Fruit fly (Drosophila melanogaster) whole organism, prepupa: ENCODE measurements around the gene qtc.

Experiments used
- Blimp-1 ChIP-seq: fragments of 200-800 bp; sonication (Bioruptor generic); optimal IDR thresholded peaks from 3 replicates; lab custom pipeline; 2017; ENCODE audit warnings: missing biosample characterization, missing genetic modification characterization, mild to moderate bottlenecking, moderate library complexity, missing genetic modification reagents
- CG10631 ChIP-seq: fragments of 200-800 bp; sonication (Bioruptor generic); optimal IDR thresholded peaks from 2 replicates; lab custom pipeline; 2016; ENCODE audit warnings: missing biosample characterization, missing genetic modification characterization
- CG10669 ChIP-seq: fragments of 200-800 bp; sonication (Bioruptor generic); optimal IDR thresholded peaks from 3 replicates; lab custom pipeline; 2018; ENCODE audit warnings: missing biosample characterization, mild to moderate bottlenecking, missing genetic modification characterization, moderate library complexity
- CG11902 ChIP-seq: fragments of 200-800 bp; sonication (Bioruptor generic); optimal IDR thresholded peaks from 3 replicates; lab custom pipeline; 2016; ENCODE audit warnings: missing biosample characterization, missing genetic modification characterization
- CG15336 ChIP-seq: fragments of 200-800 bp; sonication (Bioruptor generic); IDR thresholded peaks from 2 replicates; pipeline ENCODE4 v1.3.6; 2022; ENCODE audit warnings: missing biosample characterization, missing genetic modification characterization
- CG1621 ChIP-seq: fragments of 200-800 bp; sonication (Bioruptor generic); optimal IDR thresholded peaks from 3 replicates; lab custom pipeline; 2018; ENCODE audit warnings: missing biosample characterization, mild to moderate bottlenecking, missing genetic modification characterization
- CG32006 ChIP-seq: fragments of 200-800 bp; sonication (Bioruptor generic); optimal IDR thresholded peaks from 3 replicates; lab custom pipeline; 2017; ENCODE audit warnings: missing biosample characterization, mild to moderate bottlenecking, missing genetic modification characterization
- CG34406 ChIP-seq: fragments of 200-800 bp; sonication (Bioruptor generic); optimal IDR thresholded peaks from 3 replicates; lab custom pipeline; 2016; ENCODE audit warnings: missing biosample characterization, missing genetic modification characterization
- CG3919 ChIP-seq: fragments of 200-800 bp; sonication (Bioruptor generic); optimal IDR thresholded peaks from 3 replicates; lab custom pipeline; 2016; ENCODE audit warnings: missing biosample characterization, missing genetic modification characterization
- CG6792 ChIP-seq: fragments of 200-800 bp; sonication (Bioruptor generic); optimal IDR thresholded peaks from 3 replicates; lab custom pipeline; 2016; ENCODE audit warnings: missing biosample characterization, missing genetic modification characterization
- CG6854 ChIP-seq: fragments of 200-800 bp; sonication (Bioruptor generic); optimal IDR thresholded peaks from 2 replicates; lab custom pipeline; 2017; ENCODE audit warnings: missing biosample characterization, mild to moderate bottlenecking, missing genetic modification characterization
- CG7368 ChIP-seq: fragments of 200-800 bp; sonication (Bioruptor generic); optimal IDR thresholded peaks from 3 replicates; lab custom pipeline; 2016; ENCODE audit warnings: missing biosample characterization, missing genetic modification characterization
- CG8119 ChIP-seq: fragments of 200-800 bp; sonication (Bioruptor generic); IDR thresholded peaks from 3 replicates; pipeline ENCODE4 v1.3.6; 2022; ENCODE audit warnings: missing biosample characterization, missing genetic modification characterization
- CG8632 ChIP-seq: fragments of 200-800 bp; sonication (Bioruptor generic); optimal IDR thresholded peaks from 3 replicates; lab custom pipeline; 2016; ENCODE audit warnings: missing biosample characterization, missing genetic modification characterization
- Eip75B ChIP-seq: fragments of 200-800 bp; sonication (Bioruptor generic); optimal IDR thresholded peaks from 3 replicates; lab custom pipeline; 2016; ENCODE audit warnings: missing biosample characterization, missing genetic modification characterization
- Eip78C ChIP-seq: fragments of 200-800 bp; sonication (Bioruptor generic); peaks from one replicate; lab custom pipeline; 2016; ENCODE audit warnings: missing biosample characterization, missing genetic modification characterization
- Eip93F ChIP-seq: fragments of 200-800 bp; sonication (Bioruptor generic); optimal IDR thresholded peaks from 2 replicates; lab custom pipeline; 2016; ENCODE audit warnings: missing biosample characterization, mild to moderate bottlenecking, missing genetic modification characterization
- Ets21C ChIP-seq: fragments of 200-800 bp; sonication (Bioruptor generic); optimal IDR thresholded peaks from 3 replicates; lab custom pipeline; 2016; ENCODE audit warnings: missing biosample characterization, missing genetic modification characterization
- Ets96B ChIP-seq: fragments of 200-800 bp; optimal IDR thresholded peaks from 2 replicates; lab custom pipeline; 2019; ENCODE audit warnings: missing biosample characterization, mild to moderate bottlenecking, missing genetic modification characterization, moderate library complexity
- Gug ChIP-seq: fragments of 200-800 bp; sonication (Bioruptor generic); IDR thresholded peaks from 2 replicates; pipeline ENCODE4 v1.3.6; 2022; ENCODE audit warnings: missing biosample characterization, missing genetic modification characterization
- Hr38 ChIP-seq: sonication (Bioruptor generic); optimal IDR thresholded peaks from 2 replicates; lab custom pipeline; 2016; ENCODE audit warnings: missing biosample characterization, missing genetic modification characterization
- Hr39 ChIP-seq: fragments of 200-800 bp; sonication (Bioruptor generic); optimal IDR thresholded peaks from 2 replicates; lab custom pipeline; 2016; ENCODE audit warnings: missing biosample characterization, missing genetic modification characterization
- Lpt ChIP-seq: fragments of 200-800 bp; sonication (Bioruptor generic); optimal IDR thresholded peaks from 3 replicates; lab custom pipeline; 2016; ENCODE audit warnings: missing biosample characterization, missing genetic modification characterization
- OdsH ChIP-seq: fragments of 200-800 bp; sonication (Bioruptor generic); optimal IDR thresholded peaks from 3 replicates; lab custom pipeline; 2016; ENCODE audit warnings: missing biosample characterization, missing genetic modification characterization
- Smox ChIP-seq: fragments of 200-800 bp; sonication (Bioruptor generic); optimal IDR thresholded peaks from 3 replicates; lab custom pipeline; 2016; ENCODE audit warnings: missing biosample characterization, missing genetic modification characterization
- Sox14 ChIP-seq: fragments of 200-800 bp; sonication (Bioruptor generic); optimal IDR thresholded peaks from 3 replicates; lab custom pipeline; 2016; ENCODE audit warnings: missing biosample characterization, missing genetic modification characterization
- Sox15 ChIP-seq: fragments of 200-800 bp; sonication (Bioruptor generic); optimal IDR thresholded peaks from 3 replicates; lab custom pipeline; 2016; ENCODE audit warnings: missing biosample characterization, missing genetic modification characterization
- cyc ChIP-seq: fragments of 200-800 bp; sonication (Bioruptor generic); optimal IDR thresholded peaks from 3 replicates; lab custom pipeline; 2016; ENCODE audit warnings: missing biosample characterization, missing genetic modification characterization
- dac ChIP-seq: fragments of 200-800 bp; sonication (Bioruptor generic); optimal IDR thresholded peaks from 2 replicates; lab custom pipeline; 2017; ENCODE audit warnings: missing biosample characterization, mild to moderate bottlenecking, missing genetic modification characterization
- dsx ChIP-seq: fragments of 200-800 bp; optimal IDR thresholded peaks from 3 replicates; lab custom pipeline; 2019; ENCODE audit warnings: missing biosample characterization, mild to moderate bottlenecking, missing genetic modification characterization, moderate library complexity; ENCODE audit not compliant: poor library complexity, severe bottlenecking
- eg ChIP-seq: fragments of 200-800 bp; sonication (Bioruptor generic); IDR thresholded peaks from 3 replicates; pipeline ENCODE4 v1.3.6; 2022; ENCODE audit warnings: missing biosample characterization, missing genetic modification characterization
- esn ChIP-seq: fragments of 200-800 bp; sonication (Bioruptor generic); optimal IDR thresholded peaks from 2 replicates; lab custom pipeline; 2016; ENCODE audit warnings: missing biosample characterization, mild to moderate bottlenecking, missing genetic modification characterization, moderate library complexity
- fd59A ChIP-seq: fragments of 200-800 bp; sonication (Bioruptor generic); optimal IDR thresholded peaks from 2 replicates; lab custom pipeline; 2017; ENCODE audit warnings: missing biosample characterization, mild to moderate bottlenecking, missing genetic modification characterization, missing genetic modification reagents
- fkh ChIP-seq: fragments of 200-800 bp; sonication (Bioruptor generic); optimal IDR thresholded peaks from 3 replicates; lab custom pipeline; 2017; ENCODE audit warnings: missing biosample characterization, mild to moderate bottlenecking, missing genetic modification characterization, moderate library complexity
- lz ChIP-seq: fragments of 200-800 bp; sonication (Bioruptor generic); optimal IDR thresholded peaks from 3 replicates; lab custom pipeline; 2016; ENCODE audit warnings: missing biosample characterization, missing genetic modification characterization
- pdm3 ChIP-seq: fragments of 200-800 bp; sonication (Bioruptor generic); optimal IDR thresholded peaks from 3 replicates; lab custom pipeline; 2016; ENCODE audit warnings: missing biosample characterization, missing genetic modification characterization
- salr ChIP-seq, 2 experiments: fragments of 200-800 bp; sonication (Bioruptor generic); optimal IDR thresholded peaks; 3 replicates each; lab custom pipeline; 2016 to 2018; ENCODE audit warnings: missing biosample characterization in 2 of 2, missing genetic modification characterization in 2 of 2, mild to moderate bottlenecking in 1 of 2
- spab ChIP-seq: fragments of 200-800 bp; sonication (Bioruptor generic); optimal IDR thresholded peaks from 2 replicates; lab custom pipeline; 2017; ENCODE audit warnings: missing biosample characterization, mild to moderate bottlenecking, missing genetic modification characterization, missing genetic modification reagents
- svp ChIP-seq: fragments of 200-800 bp; sonication (Bioruptor generic); peaks from one replicate; lab custom pipeline; 2016; ENCODE audit warnings: missing biosample characterization, missing genetic modification characterization
- topi ChIP-seq: fragments of 200-800 bp; sonication (Bioruptor generic); optimal IDR thresholded peaks from 3 replicates; lab custom pipeline; 2016; ENCODE audit warnings: missing biosample characterization, missing genetic modification characterization
- vri ChIP-seq: fragments of 200-800 bp; sonication (Bioruptor generic); optimal IDR thresholded peaks from 3 replicates; lab custom pipeline; 2016; ENCODE audit warnings: missing biosample characterization, mild to moderate bottlenecking, missing genetic modification characterization

Gene qtc

DNA sequence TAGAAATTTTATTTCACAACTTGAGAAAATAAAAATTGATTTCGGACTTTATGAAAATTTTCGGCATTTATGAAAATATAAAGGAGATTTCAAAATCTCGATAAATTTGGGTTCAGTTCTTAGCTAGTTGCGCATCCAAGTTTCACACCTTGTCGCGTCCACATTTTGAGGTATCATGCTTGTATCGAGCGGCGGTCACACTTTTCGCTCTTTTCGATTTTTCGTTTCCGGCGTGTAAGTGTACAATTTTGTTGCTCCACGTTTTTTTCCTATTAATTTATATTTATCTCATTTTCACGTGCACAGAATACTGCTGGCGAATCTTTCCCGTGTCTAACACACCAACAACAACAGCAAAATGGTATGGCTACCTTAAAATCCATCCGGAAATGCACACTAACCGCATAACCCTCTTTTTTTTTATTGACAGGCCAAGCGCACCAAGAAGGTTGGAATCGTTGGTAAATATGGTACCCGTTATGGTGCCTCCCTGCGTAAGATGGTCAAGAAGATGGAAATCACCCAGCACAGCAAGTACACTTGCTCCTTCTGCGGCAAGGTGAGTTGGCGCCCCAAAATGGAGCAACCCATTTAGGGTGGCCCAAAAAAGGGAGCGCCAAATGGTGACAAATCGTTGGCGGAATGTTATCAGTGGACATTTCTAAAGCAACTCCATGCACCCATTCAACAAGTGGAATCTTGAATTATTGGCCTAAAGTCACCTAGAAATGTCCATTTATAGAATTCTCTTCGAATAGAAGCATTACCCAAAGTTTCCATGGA, 10.4 kb downstream of the qtc start, which contains the start of gene RpL37A (continued):
- TF ChIP-seq fd59A (GFP tag; lab: Kevin White, UChicago) (peak; percentile 33), CG15336 (GFP tag; lab: Robert Waterston, UW) (no peak), Eip93F (GFP tag; lab: Kevin White, UChicago) (no peak), CG8632 (GFP tag; lab: Kevin White, UChicago) (peak; percentile 27), cyc (GFP tag; lab: Kevin White, UChicago) (peak; percentile 71), vri (peak; percentile 56), eg (GFP tag; lab: Robert Waterston, UW) (no peak; the same call in 2 of the 3 replicates), Smox (GFP tag; lab: Kevin White, UChicago) (no peak), CG11902 (GFP tag; lab: Kevin White, UChicago) (no peak), Hr39 (GFP tag; lab: Kevin White, UChicago) (peak; percentile 60), Blimp-1 (GFP tag; lab: Kevin White, UChicago) (peak; percentile 54), CG1621 (tag; lab: Kevin White, UChicago) (no peak), CG6854 (peak; percentile 94), CG8119 (peak; percentile 16; the same call in 1 of the 3 replicates), CG7368 (GFP tag; lab: Kevin White, UChicago) (peak; percentile 46), Ets96B (tag; lab: Kevin White, UChicago) (no peak), CG32006 (GFP tag; lab: Kevin White, UChicago) (no peak), CG10669 (GFP tag; lab: Kevin White, UChicago) (peak; percentile 99), fkh (GFP tag; lab: Kevin White, UChicago) (peak; percentile 71), spab (no peak), Gug (GFP tag; lab: Robert Waterston, UW) (no peak), lz (GFP tag; lab: Kevin White, UChicago) (peak; percentile 52), OdsH (peak; percentile 40), svp (GFP tag; lab: Kevin White, UChicago) (no peak), esn (GFP tag; lab: Kevin White, UChicago) (peak; percentile 73), Sox15 (no peak), Eip78C (peak; percentile 92), dsx (GFP tag; lab: Kevin White, UChicago) (no peak), dac (GFP tag; lab: Kevin White, UChicago) (no peak)

dm6 chr2L:5072357-5072756, 11.7 kb downstream of the qtc start:
- TF ChIP-seq Hr39 (GFP tag; lab: Kevin White, UChicago) = no peak
- peak; percentile 26 for TF ChIP-seq Eip78C

dm6 chr2L:5079200-5079599, 18.6 kb downstream of the qtc start:
- TF ChIP-seq dsx (GFP tag; lab: Kevin White, UChicago) (no peak), Ets96B (tag; lab: Kevin White, UChicago) (no peak), CG32006 (GFP tag; lab: Kevin White, UChicago) (no peak), pdm3 (GFP tag; lab: Kevin White, UChicago) (no peak), salr (GFP tag; optimal IDR thresholded peaks at IDR 0.05; lab: Kevin White, UChicago) (no peak), Hr38 (GFP tag; lab: Kevin White, UChicago) (no peak)

DNA sequence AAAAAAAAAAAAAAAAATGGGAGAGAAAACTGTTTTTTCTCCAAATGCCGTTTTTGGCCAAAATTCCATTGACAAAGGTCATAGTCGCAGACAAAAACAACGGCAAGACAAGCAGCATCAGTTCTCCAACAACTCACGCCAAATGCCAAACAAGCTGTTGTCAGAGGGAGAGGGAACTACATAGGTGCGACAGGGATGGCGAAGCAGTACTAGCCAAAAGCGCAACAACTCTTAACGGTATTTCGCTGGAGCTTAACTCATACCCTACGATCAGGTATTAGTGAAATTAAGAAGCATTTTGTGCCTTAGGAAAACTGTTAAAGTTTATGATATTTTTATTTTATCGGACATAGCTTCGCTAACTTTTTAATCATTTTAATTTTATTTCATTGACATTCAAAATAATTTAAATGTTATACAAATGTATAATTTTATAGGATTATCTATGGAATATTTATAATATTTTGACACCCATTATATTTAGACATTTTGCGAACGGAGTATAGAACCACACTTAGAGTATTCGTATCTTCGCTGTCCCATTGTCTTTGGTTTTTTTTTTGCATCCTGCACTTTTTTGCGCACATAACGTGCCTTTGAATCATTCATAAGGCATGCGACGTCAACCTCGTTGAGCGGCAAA, 19.7 kb downstream of the qtc start:
- no peak for TF ChIP-seq lz (GFP tag; lab: Kevin White, UChicago)
- peak; percentile 53 for TF ChIP-seq CG6792 (GFP tag; lab: Kevin White, UChicago)
- peak; percentile 96 for TF ChIP-seq CG8119
- TF ChIP-seq CG3919 (GFP tag; lab: Kevin White, UChicago) = peak; percentile 81
- peak; percentile 52 for TF ChIP-seq CG34406 (GFP tag; lab: Kevin White, UChicago)
- TF ChIP-seq topi = no peak
- no peak for TF ChIP-seq Ets21C (GFP tag; lab: Kevin White, UChicago)
- TF ChIP-seq CG1621 (tag; lab: Kevin White, UChicago) = peak; percentile 58
- TF ChIP-seq Ets96B (tag; lab: Kevin White, UChicago) = peak; percentile 82
- TF ChIP-seq Hr39 (GFP tag; lab: Kevin White, UChicago) = no peak
- peak; percentile 80 for TF ChIP-seq fd59A (GFP tag; lab: Kevin White, UChicago)
- TF ChIP-seq Sox14 (GFP tag; lab: Kevin White, UChicago) = peak; percentile 49
- TF ChIP-seq CG8632 (GFP tag; lab: Kevin White, UChicago) = peak; percentile 64
- TF ChIP-seq CG10669 (GFP tag; lab: Kevin White, UChicago) = peak; percentile 80
- TF ChIP-seq Lpt = peak; percentile 87
- peak; percentile 83 for TF ChIP-seq CG10631 (GFP tag; lab: Kevin White, UChicago)
- TF ChIP-seq vri = no peak
- TF ChIP-seq Eip75B (GFP tag; lab: Kevin White, UChicago) = peak; percentile 56
- no peak for TF ChIP-seq Smox (GFP tag; lab: Kevin White, UChicago)
- TF ChIP-seq CG11902 (GFP tag; lab: Kevin White, UChicago) = no peak
- TF ChIP-seq esn (GFP tag; lab: Kevin White, UChicago) = no peak
- no peak for TF ChIP-seq Sox15
- no peak for TF ChIP-seq Blimp-1 (GFP tag; lab: Kevin White, UChicago)
- TF ChIP-seq CG6854 = no peak
